Worm (Caenorhabditis elegans): ENCODE results near the gene valv-1.

DNA sequence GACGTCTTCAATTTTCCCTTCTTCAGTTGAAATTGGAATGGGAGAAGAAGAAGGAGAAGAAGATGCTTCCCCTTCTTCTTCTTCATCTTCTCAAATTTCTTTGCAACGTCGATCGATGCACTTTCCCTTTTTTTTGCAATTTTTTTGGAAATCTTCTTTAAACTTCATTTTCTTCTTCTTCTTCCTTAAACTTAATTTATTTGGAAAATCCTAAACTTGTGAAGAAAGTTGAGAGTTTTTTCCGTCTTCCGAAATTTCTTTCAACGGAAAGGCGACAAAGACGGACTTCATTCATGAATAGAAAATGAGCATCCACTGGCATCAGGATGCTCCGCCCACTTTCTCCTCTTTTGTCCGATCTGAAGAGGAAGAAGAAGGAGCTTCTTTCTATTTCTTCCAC lies 31.0 kb downstream of the valv-1 start:
- TF ChIP-seq nhr-76 (tag; optimal IDR thresholded peaks at IDR 0.05) (no peak), nhr-28 (tag; optimal IDR thresholded peaks at IDR 0.05) (no peak), elt-3 (tag; optimal IDR thresholded peaks at IDR 0.05) (no peak), nfya-1 (tag; optimal IDR thresholded peaks at IDR 0.05; ENCODE audit: insufficient read depth) (no peak), skn-1 (tag; optimal IDR thresholded peaks at IDR 0.05) (no peak), pha-4 (tag; optimal IDR thresholded peaks at IDR 0.05) (no peak)
